Worm (Caenorhabditis elegans): ENCODE data around the gene C02F4.5.

Gene C02F4.5

DNA sequence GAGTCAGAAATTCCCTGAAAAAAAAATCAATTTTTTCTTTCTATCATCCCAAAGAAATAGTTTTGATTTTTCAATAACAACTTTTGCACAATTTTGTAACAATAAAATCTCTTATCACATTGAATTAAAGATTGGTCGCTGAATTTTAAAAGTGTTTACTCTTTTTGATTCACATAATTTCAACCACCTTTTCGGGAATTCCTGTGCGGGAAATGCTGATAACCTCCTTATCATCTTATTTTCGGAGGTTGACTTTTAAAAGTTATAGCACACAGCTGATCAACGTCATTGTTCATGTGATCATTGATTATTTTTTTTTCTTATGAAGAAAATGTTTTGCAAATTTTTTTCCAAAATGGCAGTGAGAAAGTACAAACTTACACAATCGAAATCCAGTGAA, 19.4 kb upstream of the C02F4.5 start:
- TF ChIP-seq zip-8 (tag; optimal IDR thresholded peaks at IDR 0.05) (no peak), flh-1 (GFP tag; optimal IDR thresholded peaks at IDR 0.05) (no peak)

DNA sequence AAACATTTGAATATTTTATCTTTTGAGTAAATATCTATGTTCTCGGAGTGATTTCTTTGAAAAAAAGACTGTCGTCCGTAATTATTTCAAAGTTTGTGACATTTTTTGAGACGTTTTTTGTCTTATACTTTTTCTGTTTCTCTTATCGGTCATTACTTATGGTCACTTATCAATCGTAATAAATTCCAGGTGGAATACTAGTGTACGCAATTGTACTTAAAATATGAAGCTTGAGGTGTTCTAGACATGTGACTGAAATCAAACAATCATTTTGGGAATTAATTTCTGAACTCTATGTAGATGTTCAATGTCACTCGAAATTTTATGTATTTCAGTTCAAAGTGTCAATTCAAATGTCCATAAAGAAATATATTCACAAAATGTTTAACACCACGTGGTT, 18.3 kb upstream of the C02F4.5 start:
- TF ChIP-seq drap-1 (GFP tag; optimal IDR thresholded peaks at IDR 0.05) (no peak), unc-120 (tag; optimal IDR thresholded peaks at IDR 0.05; ENCODE audit: poor library complexity, severe bottlenecking) (no peak), nhr-12 (tag; optimal IDR thresholded peaks at IDR 0.05) (no peak), bed-3 (GFP tag; optimal IDR thresholded peaks at IDR 0.05) (no peak)

DNA sequence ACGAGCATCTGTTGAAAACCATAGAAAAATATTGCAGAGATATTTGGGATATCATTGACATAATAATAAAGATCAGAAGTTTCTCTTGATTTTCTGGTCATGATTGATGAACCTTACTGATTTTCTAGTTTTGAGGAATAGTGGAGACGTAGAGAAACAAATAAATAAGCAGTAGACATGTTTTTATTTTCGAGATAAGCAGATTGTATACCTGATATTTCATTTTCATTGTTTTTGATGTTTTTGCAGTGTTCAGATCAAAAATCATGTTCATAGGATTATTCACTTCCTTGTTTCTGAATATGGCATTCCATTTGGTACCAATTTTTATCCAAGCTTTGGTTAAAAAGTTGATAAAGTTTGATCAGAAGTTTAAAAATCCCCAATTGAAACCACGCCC, 14.6 kb upstream of the C02F4.5 start, which contains the start of gene T07G12.4:
T07G12.4 (minus strand) TSS at position 101 of the 400 bp plus-strand sequence.
- TF ChIP-seq flh-1 (GFP tag; optimal IDR thresholded peaks at IDR 0.05) (no peak), tbx-8 (GFP tag; optimal IDR thresholded peaks at IDR 0.05) (no peak), cnd-1 (tag; optimal IDR thresholded peaks at IDR 0.05) (no peak), ceh-83 (GFP tag; optimal IDR thresholded peaks at IDR 0.05) (no peak), lin-13 (tag; optimal IDR thresholded peaks at IDR 0.05) (no peak), ces-1 (GFP tag; optimal IDR thresholded peaks at IDR 0.05) (no peak), elt-3 (tag; optimal IDR thresholded peaks at IDR 0.05) (no peak), unc-39 (tag; optimal IDR thresholded peaks at IDR 0.05) (no peak), nhr-237 (tag; optimal IDR thresholded peaks at IDR 0.05) (no peak), unc-62 (GFP tag; optimal IDR thresholded peaks at IDR 0.05) (no peak), pha-4 (tag; optimal IDR thresholded peaks at IDR 0.05) (no peak), nhr-28 (tag; optimal IDR thresholded peaks at IDR 0.05) (no peak), ham-2 (GFP tag; optimal IDR thresholded peaks at IDR 0.05) (no peak), sptf-1 (tag; optimal IDR thresholded peaks at IDR 0.05) (no peak), ceh-43 (GFP tag; optimal IDR thresholded peaks at IDR 0.05) (no peak)

DNA sequence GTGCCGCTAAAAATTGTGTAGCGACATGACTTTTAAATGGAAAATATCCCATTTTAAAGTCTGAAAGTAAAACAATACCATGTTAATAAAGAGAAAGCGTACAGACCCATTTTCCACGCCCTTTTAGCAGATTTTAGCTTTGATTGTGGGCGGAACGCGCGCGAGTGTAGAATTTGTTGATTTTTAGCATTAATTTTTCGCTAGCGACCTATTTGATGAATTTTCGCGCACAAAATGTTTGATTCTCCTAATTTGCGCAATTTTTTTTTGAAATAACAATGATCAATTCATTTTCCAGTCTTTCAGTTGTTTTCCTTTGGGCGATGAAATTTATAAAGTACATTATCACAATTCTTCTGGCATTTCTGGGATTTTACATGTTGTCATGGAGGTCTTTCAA, 9.7 kb upstream of the C02F4.5 start, which contains the start of gene T07G12.3:
T07G12.3 (plus strand) TSS at position 301 of the 400 bp plus-strand sequence.
- TF ChIP-seq unc-62 (GFP tag; optimal IDR thresholded peaks at IDR 0.05) (no peak), ceh-83 (GFP tag; optimal IDR thresholded peaks at IDR 0.05) (no peak), blmp-1 (tag; optimal IDR thresholded peaks at IDR 0.05) (no peak), pha-4 (tag; optimal IDR thresholded peaks at IDR 0.05) (no peak), drap-1 (GFP tag; optimal IDR thresholded peaks at IDR 0.05) (no peak), nhr-76 (tag; optimal IDR thresholded peaks at IDR 0.05) (no peak), sem-2 (GFP tag; optimal IDR thresholded peaks at IDR 0.05) (no peak), mls-2 (tag; optimal IDR thresholded peaks at IDR 0.05) (no peak), bed-3 (GFP tag; optimal IDR thresholded peaks at IDR 0.05) (no peak), mep-1 (tag; optimal IDR thresholded peaks at IDR 0.05) (no peak), flh-1 (GFP tag; optimal IDR thresholded peaks at IDR 0.05) (no peak), ces-1 (GFP tag; optimal IDR thresholded peaks at IDR 0.05) (no peak), ceh-43 (GFP tag; optimal IDR thresholded peaks at IDR 0.05) (no peak), hlh-1 (tag; optimal IDR thresholded peaks at IDR 0.05) (no peak)

DNA sequence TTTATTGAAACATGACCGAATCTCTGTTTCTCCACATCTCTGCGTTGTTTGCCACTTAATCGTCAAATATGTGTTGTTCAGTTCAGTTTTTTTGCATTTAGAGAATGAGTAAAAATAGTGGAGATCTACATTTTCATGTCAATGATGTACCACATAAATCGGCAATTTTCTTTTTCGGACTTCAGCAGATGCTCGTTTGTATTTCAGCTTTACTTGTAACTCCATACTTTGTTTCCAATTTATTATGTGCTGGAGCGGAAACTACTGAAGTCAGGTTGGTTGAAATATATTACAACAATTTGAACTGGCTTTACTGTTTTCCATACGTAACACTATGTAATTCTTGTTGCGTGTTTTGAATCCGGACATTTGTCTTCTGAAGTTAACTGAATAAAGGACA, 6.7 kb upstream of the C02F4.5 start, which contains the start of gene T07G12.2:
T07G12.2 (plus strand) TSS at position 62 of the 400 bp plus-strand sequence.
- TF ChIP-seq snpc-4 (tag; optimal IDR thresholded peaks at IDR 0.05) = no peak
- no peak for TF ChIP-seq unc-120 (tag; optimal IDR thresholded peaks at IDR 0.05; ENCODE audit: poor library complexity, severe bottlenecking)

DNA sequence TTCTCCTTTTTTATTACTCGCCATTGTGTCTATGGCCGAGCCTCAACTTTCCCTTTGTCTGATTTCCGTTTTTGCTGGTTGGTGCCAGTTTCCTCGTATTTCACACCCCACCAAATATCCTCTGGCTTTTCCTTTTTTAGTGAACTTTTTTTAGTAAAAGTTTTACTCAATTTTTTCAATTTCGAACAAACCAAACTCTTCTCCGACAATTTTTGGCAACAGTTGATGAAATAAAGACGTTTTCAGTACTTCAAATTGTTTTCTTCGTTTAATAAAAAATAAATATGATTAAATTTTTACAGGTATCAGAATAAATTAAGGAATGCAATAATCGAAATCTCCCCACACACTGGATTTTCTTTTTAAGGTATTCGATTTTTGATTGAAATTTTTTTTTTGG, 2.8 kb downstream of the C02F4.5 start, which contains the start of gene cal-4:
cal-4 (plus strand) TSS at position 301 of the 400 bp plus-strand sequence.
- TF ChIP-seq nhr-28 (tag; optimal IDR thresholded peaks at IDR 0.05) = no peak
- TF ChIP-seq mep-1 (tag; optimal IDR thresholded peaks at IDR 0.05) = no peak
- TF ChIP-seq unc-62 (GFP tag; optimal IDR thresholded peaks at IDR 0.05) = no peak
- TF ChIP-seq zip-8 (tag; optimal IDR thresholded peaks at IDR 0.05) = no peak
- TF ChIP-seq ceh-43 (GFP tag; optimal IDR thresholded peaks at IDR 0.05) = no peak
- TF ChIP-seq tbx-8 (GFP tag; optimal IDR thresholded peaks at IDR 0.05) = no peak
- no peak for TF ChIP-seq ztf-11 (tag; optimal IDR thresholded peaks at IDR 0.05)
- TF ChIP-seq drap-1 (GFP tag; optimal IDR thresholded peaks at IDR 0.05) = no peak
- TF ChIP-seq ham-2 (GFP tag; optimal IDR thresholded peaks at IDR 0.05) = no peak
- no peak for TF ChIP-seq sem-2 (GFP tag; optimal IDR thresholded peaks at IDR 0.05)
- TF ChIP-seq unc-120 (tag; optimal IDR thresholded peaks at IDR 0.05; ENCODE audit: poor library complexity, severe bottlenecking) = no peak

Measured in whole organism, mixed stage, embryonic.